Fruit fly (Drosophila melanogaster): ENCODE results near the gene Mipp1.

Gene Mipp1

DNA sequence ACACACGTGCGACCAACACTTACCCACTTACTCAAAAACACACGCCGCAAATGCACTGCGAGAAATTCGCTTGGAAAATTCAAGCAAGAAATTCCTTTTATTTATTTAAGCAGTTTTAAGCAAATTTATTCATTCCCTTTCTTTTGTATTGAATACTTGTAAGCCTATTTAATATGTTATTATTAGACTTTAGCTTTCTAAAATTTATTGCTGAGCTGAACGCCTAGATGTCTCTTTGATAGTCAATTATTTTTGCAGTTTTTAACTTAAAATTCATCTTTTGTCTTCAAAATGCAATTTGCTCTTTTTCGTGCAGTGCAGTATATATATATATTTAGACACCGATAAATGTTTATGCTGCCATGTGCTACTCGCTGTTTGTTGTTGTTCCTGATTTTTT, 39.2 kb downstream of the Mipp1 start (continued):
- peak; percentile 53 for TF ChIP-seq onecut (GFP tag; IDR thresholded peaks at IDR 0.05)
- peak; percentile 52; the same call in 1 of the 2 replicates for TF ChIP-seq stc (GFP tag; IDR thresholded peaks at IDR 0.05)
- peak; percentile 87 for TF ChIP-seq dysf (GFP tag; IDR thresholded peaks at IDR 0.05)
- TF ChIP-seq odd (GFP tag; optimal IDR thresholded peaks at IDR 0.05), result peak; percentile 60
- peak; percentile 87 for TF ChIP-seq CG2120 (GFP tag; optimal IDR thresholded peaks at IDR 0.05)
- TF ChIP-seq btn (GFP tag; optimal IDR thresholded peaks at IDR 0.05), result peak; percentile 10
- no peak for TF ChIP-seq hbn (GFP tag; IDR thresholded peaks at IDR 0.05; ENCODE audit: partially characterized antibody)
- TF ChIP-seq CG3847 (GFP tag; IDR thresholded peaks at IDR 0.05), result peak; percentile 63
- peak; percentile 74 for TF ChIP-seq CG16815 (GFP tag; optimal IDR thresholded peaks at IDR 0.05)
- TF ChIP-seq CG2875 (GFP tag; optimal IDR thresholded peaks at IDR 0.05), result peak; percentile 60
- TF ChIP-seq lola (GFP tag; optimal IDR thresholded peaks at IDR 0.05), result peak in 1 of 3 experiments; percentile 83
- TF ChIP-seq Kr (GFP tag; optimal IDR thresholded peaks at IDR 0.05), result no peak
- peak; percentile 86 for TF ChIP-seq fd96Cb (tag; optimal IDR thresholded peaks at IDR 0.05)
- TF ChIP-seq disco-r (GFP tag; optimal IDR thresholded peaks at IDR 0.05), result peak; percentile 43
- peak; percentile 66 for TF ChIP-seq CG11723 (GFP tag; optimal IDR thresholded peaks at IDR 0.05)
- no peak for TF ChIP-seq sr (GFP tag; IDR thresholded peaks at IDR 0.05)
- peak; percentile 75; the same call in 2 of the 3 replicates for TF ChIP-seq so (GFP tag; IDR thresholded peaks at IDR 0.05)
- TF ChIP-seq lmd (GFP tag; IDR thresholded peaks at IDR 0.05), result peak; percentile 81
- TF ChIP-seq cg (GFP tag; optimal IDR thresholded peaks at IDR 0.05), result peak; percentile 35
- peak; percentile 85 for TF ChIP-seq CG14710 (tag; optimal IDR thresholded peaks at IDR 0.05)
- peak; percentile 88 for TF ChIP-seq PHDP (tag; optimal IDR thresholded peaks at IDR 0.05)
- TF ChIP-seq Spps (tag; optimal IDR thresholded peaks at IDR 0.05), result peak; percentile 73
- peak; percentile 53 for TF ChIP-seq D19B (GFP tag; optimal IDR thresholded peaks at IDR 0.05)
- peak; percentile 82 for TF ChIP-seq Xbp1 (GFP tag; optimal IDR thresholded peaks at IDR 0.05)
- peak in 1 of 2 experiments; percentile 46 for TF ChIP-seq Hr78 (GFP tag; optimal IDR thresholded peaks at IDR 0.05)
- TF ChIP-seq Vsx1 (GFP tag; optimal IDR thresholded peaks at IDR 0.05), result peak; percentile 47
- TF ChIP-seq NfI (GFP tag; optimal IDR thresholded peaks at IDR 0.05), result peak; percentile 85
- TF ChIP-seq sug (tag; optimal IDR thresholded peaks at IDR 0.05), result peak; percentile 80
- TF ChIP-seq CG30020 (tag; optimal IDR thresholded peaks at IDR 0.05), result no peak
- no peak for TF ChIP-seq CG7271 (tag; optimal IDR thresholded peaks at IDR 0.05)
- TF ChIP-seq pb (GFP tag; optimal IDR thresholded peaks at IDR 0.05), result peak; percentile 26
- peak; percentile 75 for TF ChIP-seq trem (tag; optimal IDR thresholded peaks at IDR 0.05)
- peak; percentile 58 for TF ChIP-seq tx (GFP tag; optimal IDR thresholded peaks at IDR 0.05)
- peak; percentile 87 for TF ChIP-seq bcd (GFP tag; optimal IDR thresholded peaks at IDR 0.05)
- peak; percentile 64 for TF ChIP-seq Antp (GFP tag; optimal IDR thresholded peaks at IDR 0.05)
- peak; percentile 58 for TF ChIP-seq CG8359 (GFP tag; optimal IDR thresholded peaks at IDR 0.05; ENCODE audit: borderline replicate concordance)
- TF ChIP-seq CG6854 (GFP tag; optimal IDR thresholded peaks at IDR 0.05), result peak; percentile 42
- TF ChIP-seq TFAM (GFP tag; optimal IDR thresholded peaks at IDR 0.05), result no peak
- peak; percentile 81 for TF ChIP-seq twi (tag; optimal IDR thresholded peaks at IDR 0.05)
- no peak for TF ChIP-seq CG17912 (GFP tag; optimal IDR thresholded peaks at IDR 0.05)
- TF ChIP-seq Ets65A (GFP tag), result peak; percentile 93
- TF ChIP-seq Eip74EF (GFP tag; optimal IDR thresholded peaks at IDR 0.05), result peak in 1 of 2 experiments; percentile 75
- TF ChIP-seq CG8281 (tag; optimal IDR thresholded peaks at IDR 0.05), result peak; percentile 58
- peak; percentile 78 for TF ChIP-seq HHEX (GFP tag; optimal IDR thresholded peaks at IDR 0.05)
- peak; percentile 78 for TF ChIP-seq Asciz (GFP tag; optimal IDR thresholded peaks at IDR 0.05)
- no peak for TF ChIP-seq CG1832 (GFP tag; optimal IDR thresholded peaks at IDR 0.05)
- peak; percentile 86 for TF ChIP-seq Blimp-1 (GFP tag; optimal IDR thresholded peaks at IDR 0.05)
- peak; percentile 39 for TF ChIP-seq kni (GFP tag; optimal IDR thresholded peaks at IDR 0.05)
- TF ChIP-seq row (GFP tag; IDR thresholded peaks at IDR 0.05), result peak; percentile 83
